Fruit fly (Drosophila melanogaster): Measurements from ENCODE around the gene CG7582.

Gene CG7582

dm6 chr3R:29699220-29699619, 17.1 kb upstream of the CG7582 start:
- TF ChIP-seq kay (GFP tag; ENCODE audit: borderline replicate concordance) (no peak), toe (GFP tag; optimal IDR thresholded peaks at IDR 0.05) (no peak), Clk (GFP tag; optimal IDR thresholded peaks at IDR 0.05) (no peak)

dm6 chr3R:29697841-29698240, 15.8 kb upstream of the CG7582 start:
- TF ChIP-seq kay (GFP tag; ENCODE audit: borderline replicate concordance), result no peak
- TF ChIP-seq pad (GFP tag; optimal IDR thresholded peaks at IDR 0.05), result no peak
- TF ChIP-seq CG7045 (GFP tag; optimal IDR thresholded peaks at IDR 0.05), result no peak

dm6 chr3R:29696359-29696758, 14.3 kb upstream of the CG7582 start:
- TF ChIP-seq CG5204 (GFP tag; optimal IDR thresholded peaks at IDR 0.05), result no peak
- no peak for TF ChIP-seq kay (GFP tag; ENCODE audit: borderline replicate concordance)
- TF ChIP-seq Clk (GFP tag; optimal IDR thresholded peaks at IDR 0.05), result no peak
- no peak for TF ChIP-seq bab1 (GFP tag; optimal IDR thresholded peaks at IDR 0.05)
- no peak for TF ChIP-seq pad (GFP tag; optimal IDR thresholded peaks at IDR 0.05)
- no peak for TF ChIP-seq Crg-1 (GFP tag; optimal IDR thresholded peaks at IDR 0.05)
- TF ChIP-seq Mnt (GFP tag; optimal IDR thresholded peaks at IDR 0.05), result no peak
- TF ChIP-seq tj (GFP tag; optimal IDR thresholded peaks at IDR 0.05), result no peak
- no peak for TF ChIP-seq cnc (optimal IDR thresholded peaks at IDR 0.05)

- no peak for TF ChIP-seq cnc (optimal IDR thresholded peaks at IDR 0.05)
- TF ChIP-seq Hr96 (GFP tag; optimal IDR thresholded peaks at IDR 0.05), result no peak
- TF ChIP-seq Clk (GFP tag; optimal IDR thresholded peaks at IDR 0.05), result no peak
- no peak for TF ChIP-seq kay (GFP tag; ENCODE audit: borderline replicate concordance)
- TF ChIP-seq Mnt (GFP tag; optimal IDR thresholded peaks at IDR 0.05), result no peak
- TF ChIP-seq tj (GFP tag; optimal IDR thresholded peaks at IDR 0.05), result no peak
- TF ChIP-seq CG11617 (GFP tag; optimal IDR thresholded peaks at IDR 0.05), result no peak
- no peak for TF ChIP-seq Crg-1 (GFP tag; optimal IDR thresholded peaks at IDR 0.05)
- no peak for TF ChIP-seq bab1 (GFP tag; optimal IDR thresholded peaks at IDR 0.05)
- TF ChIP-seq pad (GFP tag; optimal IDR thresholded peaks at IDR 0.05), result no peak
- no peak for TF ChIP-seq cic (GFP tag; optimal IDR thresholded peaks at IDR 0.05)
- no peak for TF ChIP-seq CG1620 (GFP tag; optimal IDR thresholded peaks at IDR 0.05)
- no peak for TF ChIP-seq CG5204 (GFP tag; optimal IDR thresholded peaks at IDR 0.05)
- TF ChIP-seq ovo (GFP tag; optimal IDR thresholded peaks at IDR 0.05), result no peak
Measured at dm6 chr3R:29695744-29696143, 13.7 kb upstream of the CG7582 start.

- TF ChIP-seq Crg-1 (GFP tag; optimal IDR thresholded peaks at IDR 0.05), result no peak
- no peak for TF ChIP-seq CG1620 (GFP tag; optimal IDR thresholded peaks at IDR 0.05)
- no peak for TF ChIP-seq pad (GFP tag; optimal IDR thresholded peaks at IDR 0.05)
- TF ChIP-seq CG7045 (GFP tag; optimal IDR thresholded peaks at IDR 0.05), result no peak
- TF ChIP-seq CG14711 (tag; optimal IDR thresholded peaks at IDR 0.05), result no peak
- no peak for TF ChIP-seq cic (GFP tag; optimal IDR thresholded peaks at IDR 0.05)
- no peak for TF ChIP-seq CG33017 (tag; optimal IDR thresholded peaks at IDR 0.05)
Measured at dm6 chr3R:29692009-29692641, 10.0 kb upstream of the CG7582 start, which contains the start of gene dmrt99B. TSS of gene dmrt99B (plus strand) at chr3R:29692591.

- no peak for TF ChIP-seq CG7045 (GFP tag; optimal IDR thresholded peaks at IDR 0.05)
- no peak for TF ChIP-seq CG14711 (tag; optimal IDR thresholded peaks at IDR 0.05)
- no peak for TF ChIP-seq cic (GFP tag; optimal IDR thresholded peaks at IDR 0.05)
- TF ChIP-seq CG12768 (GFP tag; optimal IDR thresholded peaks at IDR 0.05), result no peak
- no peak for TF ChIP-seq CG33017 (tag; optimal IDR thresholded peaks at IDR 0.05)
- no peak for TF ChIP-seq Hr96 (GFP tag; optimal IDR thresholded peaks at IDR 0.05)
- no peak for TF ChIP-seq ovo (GFP tag; optimal IDR thresholded peaks at IDR 0.05)
- no peak for TF ChIP-seq Mnt (GFP tag; optimal IDR thresholded peaks at IDR 0.05)
- TF ChIP-seq toe (GFP tag; optimal IDR thresholded peaks at IDR 0.05), result no peak
- TF ChIP-seq tj (GFP tag; optimal IDR thresholded peaks at IDR 0.05), result no peak
- no peak for TF ChIP-seq CG11617 (GFP tag; optimal IDR thresholded peaks at IDR 0.05)
- no peak for TF ChIP-seq Crg-1 (GFP tag; optimal IDR thresholded peaks at IDR 0.05)
- no peak for TF ChIP-seq CG7101 (tag; optimal IDR thresholded peaks at IDR 0.05)
- TF ChIP-seq kay (GFP tag; ENCODE audit: borderline replicate concordance), result no peak
- TF ChIP-seq cnc (optimal IDR thresholded peaks at IDR 0.05), result no peak
- no peak for TF ChIP-seq CG5204 (GFP tag; optimal IDR thresholded peaks at IDR 0.05)
Measured at dm6 chr3R:29690960-29691527, 9.0 kb upstream of the CG7582 start.

dm6 chr3R:29690539-29690852, 8.4 kb upstream of the CG7582 start:
- TF ChIP-seq CG33017 (tag; optimal IDR thresholded peaks at IDR 0.05) (no peak), toe (GFP tag; optimal IDR thresholded peaks at IDR 0.05) (no peak), CG11617 (GFP tag; optimal IDR thresholded peaks at IDR 0.05) (no peak), cic (GFP tag; optimal IDR thresholded peaks at IDR 0.05) (no peak), CG1620 (GFP tag; optimal IDR thresholded peaks at IDR 0.05) (no peak), bab1 (GFP tag; optimal IDR thresholded peaks at IDR 0.05) (no peak), CG7045 (GFP tag; optimal IDR thresholded peaks at IDR 0.05) (no peak), Hr96 (GFP tag; optimal IDR thresholded peaks at IDR 0.05) (no peak), cnc (optimal IDR thresholded peaks at IDR 0.05) (no peak), tj (GFP tag; optimal IDR thresholded peaks at IDR 0.05) (no peak), CG12768 (GFP tag; optimal IDR thresholded peaks at IDR 0.05) (no peak), pad (GFP tag; optimal IDR thresholded peaks at IDR 0.05) (no peak), kay (GFP tag; ENCODE audit: borderline replicate concordance) (no peak), CG14711 (tag; optimal IDR thresholded peaks at IDR 0.05) (no peak), Crg-1 (GFP tag; optimal IDR thresholded peaks at IDR 0.05) (no peak)

All from whole organism, adult.